Worm (Caenorhabditis elegans) whole organism, L3 larva: ENCODE data around the gene cpna-1.
A peak's percentile ranks its signal among the peaks of the same experiment; 100 is the strongest.

ENCODE experiments used
- R02D3.7 ChIP-seq: fragments of 150-350 bp; optimal IDR thresholded peaks from 2 replicates; lab custom pipeline; 2014; ENCODE audit warnings: missing biosample characterization, missing genetic modification characterization
- ZK546.5 ChIP-seq: sonication (generic microtip); optimal IDR thresholded peaks from 2 replicates; lab custom pipeline; 2017; ENCODE audit warnings: missing biosample characterization, missing genetic modification characterization
- aly-2 ChIP-seq: fragments of 150-350 bp; optimal IDR thresholded peaks from 2 replicates; lab custom pipeline; 2014; ENCODE audit warnings: missing biosample characterization, missing genetic modification characterization
- ceh-16 ChIP-seq: sonication (generic microtip); optimal IDR thresholded peaks from 2 replicates; lab custom pipeline; 2017; ENCODE audit warnings: missing biosample characterization, missing genetic modification characterization
- ceh-28 ChIP-seq: fragments of 150-350 bp; optimal IDR thresholded peaks from 2 replicates; lab custom pipeline; 2014; ENCODE audit warnings: missing biosample characterization, missing genetic modification reagents, missing genetic modification characterization
- ceh-82 ChIP-seq: fragments of 150-350 bp; optimal IDR thresholded peaks from 2 replicates; lab custom pipeline; 2014; ENCODE audit warnings: missing biosample characterization, missing genetic modification characterization
- daf-12 ChIP-seq: fragments of 150-350 bp; optimal IDR thresholded peaks from 2 replicates; lab custom pipeline; 2014; ENCODE audit warnings: missing biosample characterization, missing genetic modification reagents, missing genetic modification characterization
- egl-27 ChIP-seq: sonication (generic microtip); optimal IDR thresholded peaks from 4 replicates; lab custom pipeline; 2017; ENCODE audit warnings: missing biosample characterization, missing genetic modification reagents, missing genetic modification characterization
- egl-5 ChIP-seq: fragments of 150-350 bp; optimal IDR thresholded peaks from 2 replicates; lab custom pipeline; 2017; ENCODE audit warnings: missing biosample characterization, missing genetic modification reagents, missing genetic modification characterization, inconsistent platforms
- elt-1 ChIP-seq: fragments of 150-350 bp; optimal IDR thresholded peaks from 2 replicates; lab custom pipeline; 2014; ENCODE audit warnings: missing biosample characterization, missing genetic modification characterization
- elt-2 ChIP-seq: sonication (generic microtip); optimal IDR thresholded peaks from 2 replicates; lab custom pipeline; 2016; ENCODE audit warnings: missing genetic modification reagents, mild to moderate bottlenecking, missing genetic modification characterization, missing compliant biosample characterization
- eor-1 ChIP-seq, 2 experiments: fragments of 150-350 bp; optimal IDR thresholded peaks; 2 replicates each; lab custom pipeline; 2014 to 2018; ENCODE audit warnings: missing biosample characterization in 2 of 2, missing genetic modification characterization in 2 of 2
- fkh-10 ChIP-seq: sonication (generic microtip); optimal IDR thresholded peaks from 2 replicates; lab custom pipeline; 2017; ENCODE audit warnings: missing biosample characterization, missing genetic modification reagents, missing genetic modification characterization
- fkh-2 ChIP-seq: fragments of 150-350 bp; optimal IDR thresholded peaks from 2 replicates; lab custom pipeline; 2014; ENCODE audit warnings: missing biosample characterization, missing genetic modification reagents, missing genetic modification characterization
- hmg-11 ChIP-seq: sonication (generic microtip); optimal IDR thresholded peaks from 2 replicates; lab custom pipeline; 2016; ENCODE audit warnings: missing genetic modification characterization, missing compliant biosample characterization
- lin-15B ChIP-seq: fragments of 150-350 bp; optimal IDR thresholded peaks from 2 replicates; lab custom pipeline; 2014; ENCODE audit warnings: missing biosample characterization, missing genetic modification characterization
- lin-39 ChIP-seq: fragments of 150-350 bp; optimal IDR thresholded peaks from 2 replicates; lab custom pipeline; 2018; ENCODE audit warnings: missing biosample characterization, missing genetic modification reagents, missing genetic modification characterization
- lsy-12 ChIP-seq: sonication (generic microtip); optimal IDR thresholded peaks from 2 replicates; lab custom pipeline; 2016; ENCODE audit warnings: mild to moderate bottlenecking, missing genetic modification characterization, missing compliant biosample characterization
- mdl-1 ChIP-seq: fragments of 150-350 bp; optimal IDR thresholded peaks from 2 replicates; lab custom pipeline; 2014; ENCODE audit warnings: missing biosample characterization, missing genetic modification characterization
- mml-1 ChIP-seq: fragments of 150-350 bp; sonication (generic microtip); optimal IDR thresholded peaks from 3 replicates; lab custom pipeline; 2014; ENCODE audit warnings: missing biosample characterization, missing genetic modification characterization
- nhr-11 ChIP-seq: fragments of 150-350 bp; optimal IDR thresholded peaks from 2 replicates; lab custom pipeline; 2014; ENCODE audit warnings: missing biosample characterization, missing genetic modification characterization
- nhr-12 ChIP-seq: fragments of 150-350 bp; optimal IDR thresholded peaks from 2 replicates; lab custom pipeline; 2014; ENCODE audit warnings: missing biosample characterization, missing genetic modification characterization
- nhr-23 ChIP-seq: fragments of 150-350 bp; optimal IDR thresholded peaks from 2 replicates; lab custom pipeline; 2014; ENCODE audit warnings: missing biosample characterization, missing genetic modification reagents, missing genetic modification characterization
- nhr-237 ChIP-seq: fragments of 150-350 bp; optimal IDR thresholded peaks from 2 replicates; lab custom pipeline; 2014; ENCODE audit warnings: missing biosample characterization, missing genetic modification characterization
- nhr-25 ChIP-seq: sonication (generic microtip); optimal IDR thresholded peaks from 2 replicates; lab custom pipeline; 2017; ENCODE audit warnings: missing biosample characterization, missing genetic modification characterization
- nhr-28 ChIP-seq: fragments of 150-350 bp; optimal IDR thresholded peaks from 2 replicates; lab custom pipeline; 2014; ENCODE audit warnings: missing biosample characterization, missing genetic modification characterization
- nhr-76 ChIP-seq: fragments of 150-350 bp; sonication (generic microtip); optimal IDR thresholded peaks from 5 replicates; lab custom pipeline; 2014; ENCODE audit warnings: missing biosample characterization, missing genetic modification characterization
- nhr-77 ChIP-seq: fragments of 150-350 bp; optimal IDR thresholded peaks from 2 replicates; lab custom pipeline; 2014; ENCODE audit warnings: missing biosample characterization, missing genetic modification characterization
- pha-4 ChIP-seq: fragments of 150-350 bp; optimal IDR thresholded peaks from 2 replicates; lab custom pipeline; 2014; ENCODE audit warnings: missing biosample characterization, missing genetic modification reagents, missing genetic modification characterization
- pqm-1 ChIP-seq: fragments of 150-350 bp; optimal IDR thresholded peaks from 2 replicates; lab custom pipeline; 2017; ENCODE audit warnings: missing biosample characterization, missing genetic modification characterization, inconsistent platforms
- sea-2 ChIP-seq: fragments of 150-350 bp; sonication (generic microtip); optimal IDR thresholded peaks from 4 replicates; lab custom pipeline; 2014; ENCODE audit warnings: missing biosample characterization, missing genetic modification reagents, missing genetic modification characterization
- skn-1 ChIP-seq: fragments of 150-350 bp; optimal IDR thresholded peaks from 2 replicates; lab custom pipeline; 2014; ENCODE audit warnings: missing biosample characterization, missing genetic modification characterization
- snpc-4 ChIP-seq: fragments of 150-350 bp; optimal IDR thresholded peaks from 2 replicates; lab custom pipeline; 2014; ENCODE audit warnings: missing biosample characterization, missing genetic modification characterization
- unc-39 ChIP-seq: sonication (generic microtip); optimal IDR thresholded peaks from 4 replicates; lab custom pipeline; 2017; ENCODE audit warnings: missing biosample characterization, missing genetic modification characterization
- unc-62 ChIP-seq: fragments of 150-350 bp; sonication (generic microtip); optimal IDR thresholded peaks from 4 replicates; lab custom pipeline; 2014; ENCODE audit warnings: missing biosample characterization, missing genetic modification reagents, missing genetic modification characterization

Gene cpna-1

DNA sequence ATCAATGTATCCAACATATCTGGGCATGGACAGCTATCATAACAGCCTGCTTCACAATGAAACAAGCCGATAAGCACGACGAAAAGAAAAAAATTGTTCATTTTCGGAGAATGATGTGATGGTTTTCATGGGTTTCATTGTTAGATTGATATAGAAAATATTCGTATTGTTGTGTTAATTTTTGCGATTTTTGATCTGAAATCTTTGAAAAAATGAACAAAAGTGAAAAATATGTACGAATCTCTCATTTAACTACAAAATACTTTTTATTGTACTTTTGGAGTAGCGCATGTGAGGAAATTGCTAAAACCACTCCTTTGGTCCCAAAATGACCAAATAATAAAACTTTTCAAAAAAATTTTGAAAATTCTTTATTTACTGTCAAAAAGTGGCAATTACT, 16.0 kb upstream of the cpna-1 start, which contains the start of gene R03H10.5:
R03H10.5 (minus strand) TSS at position 101 of the 400 bp plus-strand sequence.
- TF ChIP-seq unc-39 (tag; lab: Kevin White, UChicago) (no peak), ceh-28 (tag; lab: Kevin White, UChicago) (no peak), snpc-4 (tag; lab: Kevin White, UChicago) (no peak), nhr-12 (tag; lab: Kevin White, UChicago) (no peak), unc-62 (GFP tag; lab: Kevin White, UChicago) (no peak), fkh-10 (GFP tag; lab: Kevin White, UChicago) (no peak), elt-2 (no peak), elt-1 (tag; lab: Kevin White, UChicago) (no peak), eor-1 (tag; optimal IDR thresholded peaks at IDR 0.05; lab: Kevin White, UChicago) (no peak), aly-2 (tag; lab: Kevin White, UChicago) (no peak), nhr-11 (no peak), mdl-1 (tag; lab: Kevin White, UChicago) (no peak), nhr-237 (no peak), lsy-12 (tag; lab: Kevin White, UChicago) (no peak), ceh-16 (tag; lab: Kevin White, UChicago) (no peak), fkh-2 (no peak)

DNA sequence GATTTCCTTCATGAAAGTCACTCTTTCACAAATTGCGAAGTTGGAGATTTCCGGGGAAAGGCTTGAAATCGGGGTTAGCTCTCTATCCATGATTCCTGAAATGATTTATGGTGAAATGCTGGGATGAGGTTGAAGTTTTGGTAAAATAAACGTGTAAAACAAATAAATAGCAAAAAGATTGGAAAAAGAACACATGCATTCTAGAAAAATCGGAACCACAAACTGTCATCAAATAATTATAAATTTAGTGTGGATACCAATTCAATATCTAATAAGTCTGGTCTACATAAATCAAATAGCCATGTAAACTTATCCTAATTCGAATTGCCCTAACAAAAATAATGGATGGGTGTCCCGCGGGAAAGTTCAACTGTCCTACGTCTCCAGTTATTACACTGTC, 13.1 kb upstream of the cpna-1 start, which contains the start of gene R03H10.6:
R03H10.6 (minus strand) TSS at position 101 of the 400 bp plus-strand sequence.
- TF ChIP-seq egl-5 (tag; lab: Kevin White, UChicago) (no peak), skn-1 (tag; lab: Kevin White, UChicago) (no peak), lsy-12 (tag; lab: Kevin White, UChicago) (no peak), unc-39 (tag; lab: Kevin White, UChicago) (no peak), elt-1 (tag; lab: Kevin White, UChicago) (no peak), sea-2 (GFP tag; lab: Kevin White, UChicago) (no peak), pqm-1 (tag; lab: Kevin White, UChicago) (no peak)

DNA sequence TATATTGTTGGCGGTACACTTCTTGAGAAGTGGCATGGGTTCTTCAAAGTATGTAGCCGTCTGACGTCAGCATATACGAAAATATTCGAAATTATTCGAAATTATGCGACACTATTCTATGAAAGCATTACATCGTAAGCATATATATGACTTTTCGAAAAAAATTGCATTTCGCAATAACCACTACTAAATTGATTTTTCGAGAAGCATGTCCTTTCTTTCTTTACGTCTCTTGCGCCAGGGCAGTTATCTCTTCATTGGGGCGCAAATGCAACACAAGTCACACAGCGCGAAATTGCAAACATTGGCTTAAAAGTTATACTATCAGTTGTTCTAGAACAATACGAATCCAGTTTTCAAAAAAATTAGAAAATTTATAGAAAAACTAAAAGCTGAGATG, 12.6 kb upstream of the cpna-1 start:
- no peak for TF ChIP-seq unc-62 (GFP tag; lab: Kevin White, UChicago)
- peak; percentile 33 for TF ChIP-seq lin-15B (tag; lab: Kevin White, UChicago)
- no peak for TF ChIP-seq mml-1 (tag; lab: Kevin White, UChicago)
- TF ChIP-seq, all 47 proteins: peak for 1

DNA sequence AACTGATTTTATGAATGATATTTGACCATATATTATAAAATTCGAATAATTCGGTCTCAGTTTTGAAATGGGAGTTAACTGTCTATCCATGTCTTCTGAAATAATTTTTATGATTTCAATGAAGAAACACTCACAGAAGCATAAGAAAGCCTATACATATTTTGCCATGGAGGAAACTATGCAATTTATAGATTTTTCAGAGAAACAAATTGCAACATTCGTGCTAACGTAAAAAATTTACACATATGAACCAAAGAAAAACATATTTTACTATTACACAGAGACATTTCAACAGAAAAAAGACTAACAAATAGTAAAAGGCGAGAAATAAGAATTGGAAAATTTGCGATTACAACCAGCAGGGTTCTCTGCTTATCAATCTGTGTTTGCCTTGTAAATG, 7.6 kb upstream of the cpna-1 start, which contains the start of gene R03H10.7:
R03H10.7 (minus strand) TSS at position 101 of the 400 bp plus-strand sequence.
- TF ChIP-seq nhr-77 (tag; lab: Kevin White, UChicago) (no peak), ceh-16 (tag; lab: Kevin White, UChicago) (no peak), hmg-11 (no peak), sea-2 (GFP tag; lab: Kevin White, UChicago) (no peak), R02D3.7 (no peak)
- TF ChIP-seq, all 47 proteins: peak for 0

ce11 chrII:4179897-4180296, 6.6 kb upstream of the cpna-1 start, which contains the start of gene R03H10.1:
Gene R03H10.1 (plus strand): TSS chrII:4180248.
- TF ChIP-seq pha-4 (tag; lab: Kevin White, UChicago) (peak; percentile 74), nhr-11 (no peak), nhr-25 (tag; lab: Kevin White, UChicago) (no peak), egl-5 (tag; lab: Kevin White, UChicago) (peak; percentile 51)

DNA sequence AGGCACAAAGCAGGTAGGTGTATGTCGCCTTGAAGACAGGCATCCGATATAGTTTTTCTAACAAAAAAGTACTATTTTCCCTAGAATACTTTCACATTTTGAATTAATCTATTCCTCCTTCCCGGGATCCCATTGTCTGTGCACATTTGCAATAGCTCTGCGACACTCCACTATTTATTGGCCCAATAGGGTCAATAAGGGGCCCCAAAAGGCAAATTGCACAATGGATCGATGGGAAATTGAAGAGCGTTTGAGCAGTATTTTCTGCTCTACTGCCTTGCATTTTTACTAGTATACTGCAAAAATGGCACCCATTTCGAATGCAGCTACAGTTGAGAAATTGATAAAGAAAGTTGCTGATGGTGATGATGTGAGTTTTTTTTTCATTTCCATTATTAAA, 4.1 kb upstream of the cpna-1 start, which contains the start of gene R03H10.11:
R03H10.11 (plus strand) TSS at position 301 of the 400 bp plus-strand sequence.
- no peak for TF ChIP-seq mml-1 (tag; lab: Kevin White, UChicago)
- TF ChIP-seq egl-27 (tag; lab: Kevin White, UChicago): no peak
- no peak for TF ChIP-seq nhr-77 (tag; lab: Kevin White, UChicago)
- no peak for TF ChIP-seq nhr-76 (tag; lab: Kevin White, UChicago)
- no peak for TF ChIP-seq elt-1 (tag; lab: Kevin White, UChicago)
- no peak for TF ChIP-seq nhr-28 (tag; lab: Kevin White, UChicago)
- no peak for TF ChIP-seq snpc-4 (tag; lab: Kevin White, UChicago)
- no peak for TF ChIP-seq ceh-28 (tag; lab: Kevin White, UChicago)
- TF ChIP-seq ceh-16 (tag; lab: Kevin White, UChicago): no peak
- TF ChIP-seq ceh-82 (tag; lab: Kevin White, UChicago): no peak
- TF ChIP-seq hmg-11: no peak
- no peak for TF ChIP-seq skn-1 (tag; lab: Kevin White, UChicago)
- TF ChIP-seq pha-4 (tag; lab: Kevin White, UChicago): no peak
- TF ChIP-seq daf-12 (tag; lab: Kevin White, UChicago): no peak
- no peak for TF ChIP-seq nhr-11
- TF ChIP-seq sea-2 (GFP tag; lab: Kevin White, UChicago): no peak
- TF ChIP-seq ZK546.5 (tag; lab: Kevin White, UChicago): no peak
- no peak for TF ChIP-seq lin-39
- TF ChIP-seq nhr-237: no peak
- TF ChIP-seq nhr-23 (tag; lab: Kevin White, UChicago): no peak
- TF ChIP-seq, all 47 proteins: peak for 0
